Fruit fly (Drosophila melanogaster) Kc167 (cell line): ENCODE measurements around the gene wrd.

Source experiments
- Myc ChIP-seq: fragments of >200 bp; optimal IDR thresholded peaks from 2 replicates; lab custom pipeline; 2017; ENCODE audit warnings: missing external identifiers
- Sin3A ChIP-seq: fragments of >200 bp; optimal IDR thresholded peaks from 2 replicates; lab custom pipeline; 2018; ENCODE audit warnings: missing external identifiers
- h ChIP-seq: fragments of >200 bp; optimal IDR thresholded peaks from 3 replicates; lab custom pipeline; 2018; ENCODE audit warnings: missing external identifiers
- insv ChIP-seq: fragments of >200 bp; optimal IDR thresholded peaks from 3 replicates; lab custom pipeline; 2018; ENCODE audit warnings: missing external identifiers
- psq ChIP-seq: fragments of >200 bp; optimal IDR thresholded peaks from 2 replicates; lab custom pipeline; 2017; ENCODE audit warnings: missing external identifiers

- TF ChIP-seq Myc (lab: Kevin White, UChicago) (no peak), psq (lab: Kevin White, UChicago) (no peak), insv (lab: Kevin White, UChicago) (no peak), Sin3A (no peak), h (lab: Kevin White, UChicago) (no peak)
Measured at dm6 chr3R:18157459-18157858, 10.1 kb upstream of the wrd start.
